Worm (Caenorhabditis elegans) whole organism, L3 larva: ENCODE measurements around the gene ndab-1.

Source experiments
- aly-2 ChIP-seq: fragments of 150-350 bp; optimal IDR thresholded peaks from 2 replicates; lab custom pipeline; 2014; ENCODE audit warnings: missing biosample characterization, missing genetic modification characterization
- ama-1 ChIP-seq: fragments of 150-350 bp; optimal IDR thresholded peaks from 2 replicates; lab custom pipeline; 2018
- ceh-16 ChIP-seq: sonication (generic microtip); optimal IDR thresholded peaks from 2 replicates; lab custom pipeline; 2017; ENCODE audit warnings: missing biosample characterization, missing genetic modification characterization
- ceh-28 ChIP-seq: fragments of 150-350 bp; optimal IDR thresholded peaks from 2 replicates; lab custom pipeline; 2014; ENCODE audit warnings: missing biosample characterization, missing genetic modification reagents, missing genetic modification characterization
- ceh-82 ChIP-seq: fragments of 150-350 bp; optimal IDR thresholded peaks from 2 replicates; lab custom pipeline; 2014; ENCODE audit warnings: missing biosample characterization, missing genetic modification characterization
- ceh-9 ChIP-seq: sonication (generic microtip); optimal IDR thresholded peaks from 2 replicates; lab custom pipeline; 2018; ENCODE audit warnings: missing biosample characterization, missing genetic modification characterization
- egl-27 ChIP-seq: sonication (generic microtip); optimal IDR thresholded peaks from 4 replicates; lab custom pipeline; 2017; ENCODE audit warnings: missing biosample characterization, missing genetic modification reagents, missing genetic modification characterization
- egl-5 ChIP-seq: fragments of 150-350 bp; optimal IDR thresholded peaks from 2 replicates; lab custom pipeline; 2017; ENCODE audit warnings: missing biosample characterization, missing genetic modification reagents, missing genetic modification characterization, inconsistent platforms
- eor-1 ChIP-seq, 2 experiments: fragments of 150-350 bp; optimal IDR thresholded peaks; 2 replicates each; lab custom pipeline; 2014 to 2018; ENCODE audit warnings: missing biosample characterization in 2 of 2, missing genetic modification characterization in 2 of 2
- fkh-2 ChIP-seq: fragments of 150-350 bp; optimal IDR thresholded peaks from 2 replicates; lab custom pipeline; 2014; ENCODE audit warnings: missing biosample characterization, missing genetic modification reagents, missing genetic modification characterization
- fos-1 ChIP-seq: fragments of 150-350 bp; optimal IDR thresholded peaks from 2 replicates; lab custom pipeline; 2014; ENCODE audit warnings: missing biosample characterization, missing genetic modification characterization
- hmg-11 ChIP-seq: sonication (generic microtip); optimal IDR thresholded peaks from 2 replicates; lab custom pipeline; 2016; ENCODE audit warnings: missing genetic modification characterization, missing compliant biosample characterization
- lin-15B ChIP-seq: fragments of 150-350 bp; optimal IDR thresholded peaks from 2 replicates; lab custom pipeline; 2014; ENCODE audit warnings: missing biosample characterization, missing genetic modification characterization
- lin-39 ChIP-seq: fragments of 150-350 bp; optimal IDR thresholded peaks from 2 replicates; lab custom pipeline; 2018; ENCODE audit warnings: missing biosample characterization, missing genetic modification reagents, missing genetic modification characterization
- lsy-12 ChIP-seq: sonication (generic microtip); optimal IDR thresholded peaks from 2 replicates; lab custom pipeline; 2016; ENCODE audit warnings: mild to moderate bottlenecking, missing genetic modification characterization, missing compliant biosample characterization
- mdl-1 ChIP-seq: fragments of 150-350 bp; optimal IDR thresholded peaks from 2 replicates; lab custom pipeline; 2014; ENCODE audit warnings: missing biosample characterization, missing genetic modification characterization
- nfya-1 ChIP-seq: sonication (generic microtip); optimal IDR thresholded peaks from 2 replicates; lab custom pipeline; 2017; ENCODE audit warnings: missing genetic modification characterization, mild to moderate bottlenecking, missing compliant biosample characterization, antibody characterized with exemption, moderate library complexity; ENCODE audit not compliant: insufficient read depth
- nhr-11 ChIP-seq: fragments of 150-350 bp; optimal IDR thresholded peaks from 2 replicates; lab custom pipeline; 2014; ENCODE audit warnings: missing biosample characterization, missing genetic modification characterization
- nhr-23 ChIP-seq: fragments of 150-350 bp; optimal IDR thresholded peaks from 2 replicates; lab custom pipeline; 2014; ENCODE audit warnings: missing biosample characterization, missing genetic modification reagents, missing genetic modification characterization
- nhr-237 ChIP-seq: fragments of 150-350 bp; optimal IDR thresholded peaks from 2 replicates; lab custom pipeline; 2014; ENCODE audit warnings: missing biosample characterization, missing genetic modification characterization
- nhr-67 ChIP-seq: fragments of 150-350 bp; optimal IDR thresholded peaks from 2 replicates; lab custom pipeline; 2014; ENCODE audit warnings: missing biosample characterization, missing genetic modification characterization
- nhr-77 ChIP-seq: fragments of 150-350 bp; optimal IDR thresholded peaks from 2 replicates; lab custom pipeline; 2014; ENCODE audit warnings: missing biosample characterization, missing genetic modification characterization
- pha-4 ChIP-seq: fragments of 150-350 bp; optimal IDR thresholded peaks from 2 replicates; lab custom pipeline; 2014; ENCODE audit warnings: missing biosample characterization, missing genetic modification reagents, missing genetic modification characterization
- pqm-1 ChIP-seq: fragments of 150-350 bp; optimal IDR thresholded peaks from 2 replicates; lab custom pipeline; 2017; ENCODE audit warnings: missing biosample characterization, missing genetic modification characterization, inconsistent platforms
- sea-2 ChIP-seq: fragments of 150-350 bp; sonication (generic microtip); optimal IDR thresholded peaks from 4 replicates; lab custom pipeline; 2014; ENCODE audit warnings: missing biosample characterization, missing genetic modification reagents, missing genetic modification characterization
- snpc-4 ChIP-seq: fragments of 150-350 bp; optimal IDR thresholded peaks from 2 replicates; lab custom pipeline; 2014; ENCODE audit warnings: missing biosample characterization, missing genetic modification characterization
- unc-39 ChIP-seq: sonication (generic microtip); optimal IDR thresholded peaks from 4 replicates; lab custom pipeline; 2017; ENCODE audit warnings: missing biosample characterization, missing genetic modification characterization
- zag-1 ChIP-seq: fragments of 150-350 bp; optimal IDR thresholded peaks from 2 replicates; lab custom pipeline; 2014; ENCODE audit warnings: missing biosample characterization, missing genetic modification characterization

ndab-1 gene

DNA sequence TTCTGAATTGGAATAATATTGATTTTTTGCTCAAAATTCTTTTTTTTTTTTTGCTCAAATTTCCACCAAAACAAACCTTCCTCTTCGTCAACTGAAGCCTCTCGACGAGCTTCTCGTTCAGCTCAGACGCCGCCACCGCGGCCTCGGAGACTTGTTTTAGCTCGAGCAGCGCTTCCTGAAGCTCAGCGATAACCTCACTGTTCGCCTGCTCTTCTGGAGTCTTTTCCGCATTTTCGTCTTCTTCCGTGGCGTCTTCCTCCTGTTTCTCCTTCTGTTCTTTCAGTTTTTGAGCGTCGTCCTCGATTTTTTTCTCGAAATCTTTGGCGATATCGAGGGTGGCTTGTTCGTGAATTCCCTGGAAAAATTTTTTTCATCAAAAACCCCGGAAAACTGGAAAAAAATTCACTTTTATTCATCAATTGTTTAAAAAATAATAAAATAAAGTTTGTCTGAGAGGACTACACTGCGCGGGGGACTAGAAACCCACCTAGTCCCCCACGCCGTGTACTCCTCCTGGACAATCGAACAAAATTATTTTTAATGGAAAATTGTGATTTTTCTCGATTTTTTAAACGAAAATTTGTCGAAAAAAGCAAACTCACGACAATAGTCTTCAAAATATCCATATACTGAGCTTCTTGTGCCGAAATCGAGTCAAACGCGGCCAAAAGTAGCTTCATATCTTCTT, 30.7 kb upstream of the ndab-1 start (continued):
- TF ChIP-seq fkh-2 (tag; lab: Kevin White, UChicago) (no peak), lin-15B (peak; percentile 90)

DNA sequence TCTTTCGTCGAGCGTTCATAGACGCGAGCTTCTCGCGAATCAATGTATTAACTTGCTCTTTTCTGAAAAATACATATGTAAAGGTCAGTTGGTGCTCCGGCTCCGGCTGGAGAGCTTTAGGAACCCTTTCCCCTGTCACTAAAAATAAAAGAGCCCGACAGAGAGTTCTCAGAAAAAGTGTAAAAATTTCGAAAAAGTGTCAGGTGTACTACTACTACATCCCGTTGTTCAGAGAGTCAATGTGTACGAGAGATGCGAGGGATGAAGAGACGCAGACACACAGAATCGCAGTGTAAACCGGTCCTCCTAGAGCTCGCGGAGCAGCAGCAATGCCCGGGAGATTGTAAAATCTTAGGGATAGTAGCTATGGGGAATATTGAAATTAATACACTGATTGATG, 27.2 kb upstream of the ndab-1 start:
- no peak for TF ChIP-seq ceh-28 (tag; lab: Kevin White, UChicago)
- TF ChIP-seq nhr-77 (tag; lab: Kevin White, UChicago) = no peak
- peak; percentile 10 for TF ChIP-seq lin-15B
- TF ChIP-seq nfya-1 (tag; lab: Kevin White, UChicago) = peak; percentile 56

DNA sequence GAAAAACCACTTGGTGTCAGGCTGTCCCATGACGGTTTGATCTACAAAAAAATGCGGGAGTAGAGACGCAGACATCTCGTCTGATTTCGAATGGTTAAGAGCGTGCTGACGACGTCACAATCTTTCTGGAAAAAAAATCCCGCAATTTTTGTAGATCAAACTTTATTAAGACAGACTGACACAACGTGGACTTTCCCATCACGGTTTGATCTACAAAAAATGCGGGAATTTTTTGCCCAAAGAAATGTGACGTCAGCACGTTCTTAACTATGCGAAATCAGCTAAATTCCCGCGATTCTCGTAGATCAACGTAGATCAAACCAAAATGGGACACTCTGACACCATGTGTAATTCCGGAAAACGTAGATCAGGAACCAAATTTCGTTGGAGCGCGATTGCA, 23.0 kb upstream of the ndab-1 start:
- TF ChIP-seq snpc-4 (tag; lab: Kevin White, UChicago) = no peak
- TF ChIP-seq sea-2 = no peak
- TF ChIP-seq nhr-237 (tag; lab: Kevin White, UChicago) = no peak

DNA sequence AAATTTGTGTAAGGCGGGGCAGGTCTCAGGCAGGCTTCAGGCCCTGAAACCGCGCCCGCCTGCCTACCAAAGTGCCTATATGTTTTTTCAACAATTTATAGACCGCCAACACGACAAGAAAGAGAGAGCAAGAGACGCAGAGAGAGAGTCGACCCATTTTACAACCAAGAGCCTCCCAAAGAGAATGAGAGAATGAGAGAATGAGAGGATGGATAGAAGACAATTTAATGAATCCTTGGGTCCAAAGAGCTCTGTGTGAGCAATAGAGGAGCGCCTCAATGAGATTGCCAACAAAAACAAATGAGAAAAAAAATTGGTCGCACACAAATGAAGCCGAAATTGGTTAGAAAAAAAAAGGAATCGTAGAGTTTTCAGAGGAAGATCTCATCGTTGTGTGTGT, 22.4 kb upstream of the ndab-1 start:
- TF ChIP-seq lsy-12 = no peak
- TF ChIP-seq ama-1 (lab: Kevin White, UChicago) = no peak
- peak; percentile 46 for TF ChIP-seq nfya-1 (tag; lab: Kevin White, UChicago)
- no peak for TF ChIP-seq hmg-11
- no peak for TF ChIP-seq ceh-16 (tag; lab: Kevin White, UChicago)
- no peak for TF ChIP-seq aly-2 (tag; lab: Kevin White, UChicago)
- TF ChIP-seq mdl-1 (tag; lab: Kevin White, UChicago) = no peak
- no peak for TF ChIP-seq pqm-1
- no peak for TF ChIP-seq ceh-82 (tag; lab: Kevin White, UChicago)
- TF ChIP-seq egl-5 = peak; percentile 28

DNA sequence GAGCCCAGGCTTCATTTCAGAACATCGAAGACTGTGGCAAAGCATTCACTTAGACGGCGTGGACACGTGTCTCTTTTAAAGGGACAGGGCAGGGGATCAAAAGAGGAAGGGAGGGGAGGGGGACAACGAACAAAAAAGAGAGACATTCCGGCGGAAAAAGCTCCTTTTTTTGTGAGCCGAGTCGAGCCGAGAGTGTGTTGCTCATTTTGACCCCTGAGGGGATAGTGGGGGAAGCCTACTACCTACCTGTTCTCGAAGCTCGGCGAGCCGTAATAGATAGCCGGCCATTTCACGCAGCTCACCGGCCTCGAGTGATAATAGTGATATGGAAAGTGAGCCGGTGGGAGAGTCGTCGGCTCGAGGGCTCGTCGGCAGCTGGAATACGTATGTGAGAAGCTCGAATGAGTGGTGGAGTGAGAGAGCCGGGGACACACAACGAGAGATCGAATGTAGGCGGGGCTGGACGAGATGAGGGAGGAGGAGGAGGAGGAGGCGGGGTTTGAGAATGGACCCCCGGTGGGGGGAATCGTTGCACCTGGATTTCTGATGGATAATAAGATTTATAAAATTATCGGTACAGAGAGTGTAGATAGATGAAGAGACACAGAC, 21.3 kb upstream of the ndab-1 start:
- TF ChIP-seq ceh-16 (tag; lab: Kevin White, UChicago) = no peak
- TF ChIP-seq ama-1 (lab: Kevin White, UChicago) = peak; percentile 75
- TF ChIP-seq eor-1 (tag; optimal IDR thresholded peaks at IDR 0.05; lab: Kevin White, UChicago) = no peak
- no peak for TF ChIP-seq fos-1 (tag; lab: Kevin White, UChicago)
- TF ChIP-seq nfya-1 (tag; lab: Kevin White, UChicago) = peak; percentile 38

DNA sequence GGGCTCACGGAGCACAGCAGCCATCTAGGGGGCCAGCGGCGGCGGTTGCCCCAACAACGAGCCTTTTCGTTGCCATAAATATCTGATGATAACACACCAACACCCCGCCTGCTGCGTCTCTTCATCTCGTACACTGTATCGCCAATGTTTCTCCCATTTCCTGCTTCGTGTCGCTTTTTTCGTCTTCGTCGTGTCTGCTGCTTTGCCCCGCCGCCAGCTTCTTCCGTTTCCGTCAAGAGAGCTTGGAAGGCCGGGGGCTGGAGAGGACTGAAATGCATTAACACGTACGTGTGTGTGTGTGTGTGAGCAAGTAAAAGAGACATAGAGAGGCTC, 20.4 kb upstream of the ndab-1 start:
- peak; percentile 64 for TF ChIP-seq nfya-1 (tag; lab: Kevin White, UChicago)
- TF ChIP-seq snpc-4 (tag; lab: Kevin White, UChicago) = peak; percentile 57
- TF ChIP-seq lin-15B = peak; percentile 34
- TF ChIP-seq lin-39 (tag; lab: Kevin White, UChicago) = peak; percentile 34
- peak; percentile 37 for TF ChIP-seq hmg-11
- no peak for TF ChIP-seq zag-1 (tag; lab: Kevin White, UChicago)

DNA sequence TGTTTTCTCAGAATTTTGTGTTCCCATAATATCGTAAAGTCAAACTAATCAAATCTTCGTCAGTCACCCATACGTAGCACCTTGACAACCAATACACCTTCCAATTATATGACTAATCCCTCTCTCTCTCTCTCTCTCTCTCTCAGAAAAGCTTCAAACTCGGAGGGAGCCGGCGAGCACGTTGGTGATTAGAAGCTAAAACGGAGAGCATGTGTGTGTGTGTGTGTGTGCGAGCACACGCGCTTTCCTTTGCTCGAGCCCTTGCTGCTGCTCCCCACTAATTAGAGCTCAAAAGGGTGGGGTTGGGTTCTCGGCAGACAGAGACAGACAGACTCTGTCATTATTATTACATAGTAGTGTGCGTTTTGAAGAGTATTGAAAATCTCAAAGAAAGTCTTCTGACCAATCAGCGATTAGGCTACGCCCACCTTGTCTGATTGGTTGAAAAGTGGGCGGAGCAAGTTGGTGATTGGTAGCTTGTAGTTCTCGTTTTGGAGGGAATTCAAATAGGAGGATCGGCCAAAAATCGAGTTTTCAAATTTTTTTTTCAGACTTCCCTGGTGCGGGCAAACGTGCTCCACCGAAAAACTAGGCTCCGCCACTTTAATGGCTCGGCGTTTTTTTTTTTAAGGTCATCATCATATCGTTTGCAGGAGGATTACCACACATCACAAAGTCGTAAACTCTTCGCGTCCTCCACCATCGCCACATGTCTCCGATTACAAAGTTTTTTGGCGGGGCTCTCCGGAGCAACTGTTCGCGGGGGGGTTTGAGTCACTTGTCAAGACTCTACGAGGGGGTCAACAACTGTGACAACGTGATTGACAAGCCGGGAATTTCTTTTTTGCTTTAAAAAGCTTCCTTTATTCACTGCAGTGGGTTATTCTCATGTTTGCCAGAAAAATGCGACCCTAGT, 19.8 kb upstream of the ndab-1 start:
- TF ChIP-seq lin-15B = peak; percentile 47
- peak; percentile 99 for TF ChIP-seq nfya-1 (tag; lab: Kevin White, UChicago)
- TF ChIP-seq fkh-2 (tag; lab: Kevin White, UChicago) = no peak
- no peak for TF ChIP-seq lin-39 (tag; lab: Kevin White, UChicago)

DNA sequence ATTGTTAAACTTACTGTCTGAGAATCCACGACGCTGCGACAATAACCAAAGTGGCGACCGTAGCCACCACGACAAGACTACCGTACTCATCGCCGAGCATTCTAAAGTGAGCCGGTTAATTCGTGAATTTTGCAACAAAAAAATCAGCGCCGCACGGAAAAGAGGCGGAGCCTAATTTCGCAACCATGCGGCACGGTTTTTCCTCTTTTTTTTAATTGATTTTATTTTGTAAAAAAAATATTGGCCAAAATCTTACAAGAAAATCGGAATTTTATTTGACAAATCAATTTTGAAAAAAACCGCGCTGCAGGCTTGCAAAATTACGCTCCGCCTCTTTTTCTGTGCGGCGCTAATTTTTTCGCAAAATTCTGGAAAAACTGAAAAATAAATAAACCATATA, 18.0 kb upstream of the ndab-1 start, which contains the start of gene dolk-1:
Gene dolk-1 (minus strand): TSS at position 101 of the 400 bp plus-strand sequence.
- TF ChIP-seq lsy-12 (no peak), egl-27 (tag; lab: Kevin White, UChicago) (no peak), nhr-23 (no peak), lin-39 (tag; lab: Kevin White, UChicago) (no peak), ceh-82 (tag; lab: Kevin White, UChicago) (no peak), aly-2 (tag; lab: Kevin White, UChicago) (no peak), nhr-11 (no peak), nfya-1 (tag; lab: Kevin White, UChicago) (no peak), nhr-67 (tag; lab: Kevin White, UChicago) (no peak), snpc-4 (tag; lab: Kevin White, UChicago) (no peak), pha-4 (tag; lab: Kevin White, UChicago) (no peak), fos-1 (tag; lab: Kevin White, UChicago) (no peak), ceh-9 (tag; lab: Kevin White, UChicago) (no peak), unc-39 (tag; lab: Kevin White, UChicago) (no peak)
